Worm (Caenorhabditis elegans): Measurements from ENCODE around the gene lgx-1.

ce11 chrX:5506432-5506977, 31.8 kb downstream of the lgx-1 start:
- TF ChIP-seq elt-1 (tag; optimal IDR thresholded peaks at IDR 0.05), result no peak
- TF ChIP-seq unc-55 (GFP tag; optimal IDR thresholded peaks at IDR 0.05), result no peak
- TF ChIP-seq mdl-1 (tag; optimal IDR thresholded peaks at IDR 0.05), result no peak
- TF ChIP-seq skn-1 (tag; optimal IDR thresholded peaks at IDR 0.05), result no peak
- no peak for TF ChIP-seq aly-2 (tag; optimal IDR thresholded peaks at IDR 0.05)
- TF ChIP-seq sma-3 (GFP tag; optimal IDR thresholded peaks at IDR 0.05), result no peak
- TF ChIP-seq unc-39 (tag; optimal IDR thresholded peaks at IDR 0.05), result no peak
- no peak for TF ChIP-seq ceh-82 (tag; optimal IDR thresholded peaks at IDR 0.05)
- TF ChIP-seq unc-62 (GFP tag; optimal IDR thresholded peaks at IDR 0.05), result no peak
- TF ChIP-seq ztf-4 (tag; optimal IDR thresholded peaks at IDR 0.05), result no peak
- no peak for TF ChIP-seq fos-1 (tag; optimal IDR thresholded peaks at IDR 0.05)
- TF ChIP-seq nhr-237 (tag; optimal IDR thresholded peaks at IDR 0.05), result no peak
- no peak for TF ChIP-seq R02D3.7 (tag; optimal IDR thresholded peaks at IDR 0.05)
